Worm (Caenorhabditis elegans): ENCODE measurements around the gene W04G3.11.

ce11 chrX:11134750-11135394 is 45.9 kb downstream of the W04G3.11 start:
- TF ChIP-seq sea-2 (GFP tag; IDR thresholded peaks at IDR 0.05) (no peak), akir-1 (GFP tag; optimal IDR thresholded peaks at IDR 0.05) (no peak), F52B5.7 (tag; optimal IDR thresholded peaks at IDR 0.05) (no peak), nhr-90 (tag; optimal IDR thresholded peaks at IDR 0.05) (no peak), F57A8.1 (GFP tag; optimal IDR thresholded peaks at IDR 0.05) (no peak), ceh-27 (GFP tag; optimal IDR thresholded peaks at IDR 0.05) (no peak), hmg-20 (GFP tag; IDR thresholded peaks at IDR 0.05) (no peak), tbp1 (GFP tag; optimal IDR thresholded peaks at IDR 0.05) (no peak), ama-1 (optimal IDR thresholded peaks at IDR 0.05) (no peak), ama-1 (GFP tag; optimal IDR thresholded peaks at IDR 0.05) (no peak), snpc-4 (GFP tag; optimal IDR thresholded peaks at IDR 0.05) (no peak), snpc-4 (tag; optimal IDR thresholded peaks at IDR 0.05) (no peak)
